Worm (Caenorhabditis elegans) whole organism, midembryonic: ENCODE measurements around the gene col-13.

Experiments used
- cog-1 ChIP-seq: sonication (generic microtip); optimal IDR thresholded peaks from 2 replicates; lab custom pipeline; 2016; ENCODE audit warnings: missing genetic modification characterization, missing compliant biosample characterization
- flt-1 ChIP-seq: fragments of 200-800 bp; sonication (Bioruptor generic); IDR thresholded peaks from 2 replicates; pipeline ENCODE4 v1.3.6; 2022; ENCODE audit warnings: missing genetic modification characterization, missing compliant biosample characterization
- klf-2 ChIP-seq: fragments of 200-800 bp; sonication (Bioruptor generic); conservative IDR thresholded peaks from 2 replicates; pipeline ENCODE4 v1.3.6; 2022; ENCODE audit warnings: missing genetic modification reagents, missing genetic modification characterization, missing compliant biosample characterization
- med-1 ChIP-seq: sonication (generic microtip); optimal IDR thresholded peaks from 2 replicates; lab custom pipeline; 2017; ENCODE audit warnings: missing genetic modification characterization, mild to moderate bottlenecking, missing compliant biosample characterization, antibody characterized with exemption, missing genetic modification reagents; ENCODE audit not compliant: insufficient read depth
- ref-1 ChIP-seq: fragments of 200-800 bp; sonication (Bioruptor generic); conservative IDR thresholded peaks from 2 replicates; pipeline ENCODE4 v1.3.6; 2022; ENCODE audit warnings: missing genetic modification reagents, missing genetic modification characterization, missing compliant biosample characterization
- tab-1 ChIP-seq: fragments of 200-800 bp; sonication (Bioruptor generic); IDR thresholded peaks from 2 replicates; pipeline ENCODE4 v1.3.6; 2022; ENCODE audit warnings: missing genetic modification characterization, missing compliant biosample characterization
- ztf-29 ChIP-seq: fragments of 200-800 bp; sonication (Bioruptor generic); IDR thresholded peaks from 2 replicates; pipeline ENCODE4 v1.3.6; 2022; ENCODE audit warnings: missing genetic modification reagents, missing genetic modification characterization, missing compliant biosample characterization

DNA sequence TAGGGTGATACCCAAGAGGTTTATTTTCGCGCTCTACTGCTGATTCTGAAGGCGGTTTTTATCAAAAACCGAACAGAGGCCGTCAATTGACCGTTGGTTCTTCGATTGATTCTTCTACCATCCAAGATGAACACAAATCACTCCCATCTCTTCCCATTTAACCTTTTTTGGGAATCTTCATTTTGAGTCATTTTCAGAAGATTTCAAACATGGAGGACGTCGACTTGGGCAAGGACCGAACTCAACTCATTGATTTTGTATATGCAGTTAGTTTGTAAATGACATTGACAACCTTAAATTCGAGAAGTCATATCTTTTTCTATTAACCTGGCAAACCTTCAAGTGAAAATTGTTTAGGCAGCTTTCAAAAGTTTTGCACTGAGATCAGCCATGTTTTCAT lies 33.4 kb downstream of the col-13 start, which contains the start of gene AC3.5:
- no peak for TF ChIP-seq flt-1
- TF ChIP-seq ref-1 (GFP tag; lab: Robert Waterston, UW) = no peak
- no peak for TF ChIP-seq klf-2
- no peak for TF ChIP-seq ztf-29
- TF ChIP-seq med-1 (GFP tag; lab: Kevin White, UChicago) = no peak
- no peak for TF ChIP-seq cog-1 (tag; lab: Kevin White, UChicago)
- no peak for TF ChIP-seq tab-1 (GFP tag; lab: Robert Waterston, UW)
